Worm (Caenorhabditis elegans) whole organism, young adult: ENCODE measurements around the gene ipla-6.

ENCODE experiments used
- B0019.2 ChIP-seq: fragments of 200-800 bp; sonication (Bioruptor generic); conservative IDR thresholded peaks from 2 replicates; pipeline ENCODE4 v1.3.6; 2022; ENCODE audit warnings: missing genetic modification reagents, missing genetic modification characterization, missing compliant biosample characterization
- B0035.1 ChIP-seq: sonication (generic microtip); optimal IDR thresholded peaks from 2 replicates; lab custom pipeline; 2016; ENCODE audit warnings: missing genetic modification characterization, mild to moderate bottlenecking, missing compliant biosample characterization, missing genotype, missing genetic modification reagents
- F33H1.4 ChIP-seq: fragments of 200-800 bp; sonication (Bioruptor generic); IDR thresholded peaks from 2 replicates; pipeline ENCODE4 v1.3.6; 2022; ENCODE audit warnings: missing genetic modification reagents, missing genetic modification characterization, missing compliant biosample characterization
- F39B2.1 ChIP-seq: fragments of 200-800 bp; sonication (Bioruptor generic); IDR thresholded peaks from 2 replicates; pipeline ENCODE4 v1.3.6; 2022; ENCODE audit warnings: missing genetic modification reagents, missing genetic modification characterization, missing compliant biosample characterization
- F55B11.4 ChIP-seq: sonication (generic microtip); optimal IDR thresholded peaks from 2 replicates; lab custom pipeline; 2016; ENCODE audit warnings: missing compliant biosample characterization, missing genetic modification characterization, borderline replicate concordance; ENCODE audit not compliant: insufficient read depth
- F57A8.1 ChIP-seq: fragments of 200-800 bp; sonication (Bioruptor generic); optimal IDR thresholded peaks from 2 replicates; lab custom pipeline; 2018; ENCODE audit warnings: mild to moderate bottlenecking, missing genetic modification characterization, moderate library complexity, missing compliant biosample characterization
- F57C9.4 ChIP-seq: sonication (generic microtip); optimal IDR thresholded peaks from 2 replicates; lab custom pipeline; 2017; ENCODE audit warnings: mild to moderate bottlenecking, missing genetic modification characterization, missing compliant biosample characterization
- K12H6.12 ChIP-seq: fragments of 200-800 bp; sonication (Bioruptor generic); optimal IDR thresholded peaks from 2 replicates; lab custom pipeline; 2018; ENCODE audit warnings: mild to moderate bottlenecking, missing genetic modification characterization, missing compliant biosample characterization
- Y53F4B.3 ChIP-seq: fragments of 200-800 bp; sonication (Bioruptor generic); IDR thresholded peaks from 2 replicates; pipeline ENCODE4 v1.3.6; 2022; ENCODE audit warnings: missing genetic modification reagents, missing genetic modification characterization, missing compliant biosample characterization
- Y53G8AR.9 ChIP-seq: fragments of 200-800 bp; sonication (Bioruptor generic); conservative IDR thresholded peaks from 2 replicates; pipeline ENCODE4 v1.3.6; 2022; ENCODE audit warnings: missing genetic modification reagents, missing genetic modification characterization, missing compliant biosample characterization
- Y56A3A.18 ChIP-seq: fragments of 200-800 bp; sonication (Bioruptor generic); IDR thresholded peaks from 2 replicates; pipeline ENCODE4 v1.3.6; 2022; ENCODE audit warnings: missing genetic modification reagents, missing genetic modification characterization, missing compliant biosample characterization
- aptf-2 ChIP-seq: fragments of 200-800 bp; sonication (Bioruptor generic); conservative IDR thresholded peaks from 2 replicates; pipeline ENCODE4 v1.3.6; 2022; ENCODE audit warnings: missing genetic modification reagents, missing genetic modification characterization, missing compliant biosample characterization
- ceh-27 ChIP-seq: fragments of 200-800 bp; sonication (Bioruptor generic); optimal IDR thresholded peaks from 2 replicates; lab custom pipeline; 2018; ENCODE audit warnings: mild to moderate bottlenecking, missing genetic modification characterization, moderate library complexity, missing compliant biosample characterization
- ceh-91 ChIP-seq: fragments of 200-800 bp; sonication (Bioruptor generic); IDR thresholded peaks from 2 replicates; pipeline ENCODE4 v1.3.6; 2022; ENCODE audit warnings: missing genetic modification reagents, missing genetic modification characterization, missing compliant biosample characterization
- dpff-1 ChIP-seq: sonication (generic microtip); optimal IDR thresholded peaks from 2 replicates; lab custom pipeline; 2017; ENCODE audit warnings: mild to moderate bottlenecking, missing genetic modification characterization, missing compliant biosample characterization
- dpl-1 ChIP-seq: fragments of 150-350 bp; optimal IDR thresholded peaks from 2 replicates; lab custom pipeline; 2014; ENCODE audit warnings: missing biosample characterization, missing genetic modification reagents, missing genetic modification characterization
- lag-1 ChIP-seq: fragments of 200-800 bp; sonication (Bioruptor generic); IDR thresholded peaks from 2 replicates; pipeline ENCODE4 v1.3.6; 2022; ENCODE audit warnings: missing genetic modification reagents, missing genetic modification characterization, missing compliant biosample characterization
- lin-54 ChIP-seq: fragments of 200-800 bp; sonication (Bioruptor generic); optimal IDR thresholded peaks from 2 replicates; lab custom pipeline; 2018; ENCODE audit warnings: mild to moderate bottlenecking, missing genetic modification characterization, missing compliant biosample characterization
- madf-10 ChIP-seq: sonication (generic microtip); optimal IDR thresholded peaks from 2 replicates; lab custom pipeline; 2016; ENCODE audit warnings: mild to moderate bottlenecking, missing genetic modification characterization, missing compliant biosample characterization
- madf-6 ChIP-seq: fragments of 200-800 bp; sonication (Bioruptor generic); IDR thresholded peaks from 2 replicates; pipeline ENCODE4 v1.3.6; 2022; ENCODE audit warnings: missing genetic modification reagents, missing genetic modification characterization, missing compliant biosample characterization
- nhr-80 ChIP-seq: sonication (generic microtip); optimal IDR thresholded peaks from 2 replicates; lab custom pipeline; 2016; ENCODE audit warnings: missing genetic modification characterization, missing compliant biosample characterization
- rcor-1 ChIP-seq: fragments of 200-800 bp; sonication (Bioruptor generic); IDR thresholded peaks from 2 replicates; pipeline ENCODE4 v1.3.6; 2022; ENCODE audit warnings: missing genetic modification reagents, missing genetic modification characterization, missing compliant biosample characterization
- rec-8 ChIP-seq, 2 experiments: sonication (generic microtip); optimal IDR thresholded peaks; 2 replicates each; lab custom pipeline; 2016; ENCODE audit warnings: mild to moderate bottlenecking in 2 of 2, missing genetic modification characterization in 2 of 2, missing genetic modification reagents in 2 of 2, missing genotype in 2 of 2, missing biosample characterization in 1 of 2, missing compliant biosample characterization in 1 of 2, moderate library complexity in 1 of 2
- snpc-3.4 ChIP-seq: sonication (generic microtip); optimal IDR thresholded peaks from 2 replicates; lab custom pipeline; 2017; ENCODE audit warnings: missing genetic modification characterization, mild to moderate bottlenecking, missing compliant biosample characterization, antibody characterized with exemption, moderate library complexity, missing genotype, missing genetic modification reagents
- snpc-4 ChIP-seq, 5 experiments: fragments of 150-350 bp in 1 of 5; sonication (generic microtip) in 4 of 5; optimal IDR thresholded peaks; 2 replicates each; lab custom pipeline; 2014 to 2018; ENCODE audit warnings: missing genetic modification characterization in 5 of 5, missing biosample characterization in 3 of 5, antibody characterized with exemption in 2 of 5, mild to moderate bottlenecking in 2 of 5, missing compliant biosample characterization in 2 of 5, missing genotype in 2 of 5, moderate library complexity in 2 of 5, missing genetic modification reagents in 1 of 5
- tbp1 ChIP-seq: fragments of 200-800 bp; sonication (Bioruptor generic); optimal IDR thresholded peaks from 2 replicates; lab custom pipeline; 2018; ENCODE audit warnings: mild to moderate bottlenecking, missing genetic modification characterization, missing compliant biosample characterization
- unc-130 ChIP-seq: sonication (generic microtip); optimal IDR thresholded peaks from 2 replicates; lab custom pipeline; 2016; ENCODE audit warnings: missing genetic modification reagents, missing genetic modification characterization, missing compliant biosample characterization
- unc-62 ChIP-seq: fragments of 150-350 bp; optimal IDR thresholded peaks from 2 replicates; lab custom pipeline; 2014; ENCODE audit warnings: missing biosample characterization, missing genetic modification reagents, missing genetic modification characterization
- zfh-2 ChIP-seq: fragments of 200-800 bp; sonication (Bioruptor generic); conservative IDR thresholded peaks from 2 replicates; pipeline ENCODE4 v1.3.6; 2022; ENCODE audit warnings: missing genetic modification reagents, missing genetic modification characterization, missing compliant biosample characterization
- ztf-22 ChIP-seq: fragments of 200-800 bp; sonication (Bioruptor generic); optimal IDR thresholded peaks from 2 replicates; lab custom pipeline; 2018; ENCODE audit warnings: mild to moderate bottlenecking, missing genetic modification characterization, moderate library complexity, missing compliant biosample characterization

Gene ipla-6

DNA sequence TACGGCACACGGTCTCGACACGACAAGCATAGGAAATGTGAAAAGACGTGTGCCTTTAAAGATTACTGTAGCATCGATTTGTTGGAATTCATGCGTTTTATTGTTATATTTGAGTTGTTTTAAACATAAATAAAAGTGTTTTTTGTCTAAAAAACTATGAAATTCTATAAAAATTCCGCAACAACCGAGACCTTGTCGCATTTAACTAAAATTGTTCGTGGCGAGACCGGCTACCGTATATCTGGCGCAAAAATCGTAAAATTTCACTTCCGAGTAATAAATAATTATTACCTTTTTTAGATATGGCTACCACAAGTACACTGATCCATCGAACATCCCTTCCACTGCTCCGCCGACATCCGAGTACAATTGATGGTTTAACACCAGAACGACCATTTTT, at the start of gene ipla-6:
Gene ipla-6 (plus strand): TSS at position 301 of the 400 bp plus-strand sequence.
- no peak for TF ChIP-seq Y56A3A.18

DNA sequence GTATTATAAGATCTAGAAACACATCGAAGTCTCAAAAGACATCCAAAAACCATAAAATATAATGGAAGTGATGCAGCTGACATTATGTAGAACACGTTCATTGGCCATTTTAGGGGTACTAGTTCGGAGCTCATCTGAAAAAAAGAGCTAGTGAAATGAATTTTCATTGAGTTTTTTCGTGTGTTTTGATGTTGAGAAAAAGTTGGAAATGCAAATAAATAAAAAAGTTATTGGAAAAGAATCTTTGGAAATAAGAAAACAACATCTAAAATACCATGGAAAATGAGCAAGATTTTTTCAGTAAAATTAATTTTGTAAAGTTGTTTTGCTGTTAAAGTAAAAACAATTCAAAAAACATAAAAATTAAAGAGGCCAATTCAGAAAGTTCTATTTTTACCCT, 46.7 kb upstream of the ipla-6 start, which contains the start of gene srv-24:
Gene srv-24 (minus strand): TSS at position 101 of the 400 bp plus-strand sequence.
- TF ChIP-seq snpc-3.4 (tag; lab: Kevin White, UChicago) (no peak), snpc-4 (GFP tag; optimal IDR thresholded peaks at IDR 0.05; lab: Kevin White, UChicago) (no peak), snpc-4 (tag; optimal IDR thresholded peaks at IDR 0.05; lab: Kevin White, UChicago) (no peak), Y53F4B.3 (GFP tag; lab: Robert Waterston, UW) (no peak)

DNA sequence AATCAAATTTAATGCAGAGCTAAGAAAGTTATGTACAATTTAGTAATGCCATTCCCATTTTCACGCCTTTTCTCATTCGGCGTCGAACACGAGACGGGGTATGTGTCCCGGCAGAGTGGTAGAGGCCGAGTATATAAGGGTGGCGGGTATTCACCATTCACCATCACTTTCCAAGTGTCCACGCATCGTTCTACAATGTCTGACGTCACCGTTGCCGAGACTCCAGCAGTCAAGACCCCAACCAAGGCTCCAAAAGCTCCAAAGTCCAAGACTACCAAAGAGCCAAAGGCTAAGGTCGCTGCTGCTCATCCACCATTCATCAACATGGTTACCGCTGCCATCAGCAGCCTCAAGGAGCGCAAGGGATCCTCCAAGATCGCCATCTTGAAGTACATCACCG, 43.4 kb upstream of the ipla-6 start, which contains the start of gene hil-2:
Gene hil-2 (plus strand): TSS at position 160 of the 400 bp plus-strand sequence.
- no peak for TF ChIP-seq snpc-4 (GFP tag; optimal IDR thresholded peaks at IDR 0.05; lab: Kevin White, UChicago)
- peak in 2 of 4 experiments; percentile 59 to 60 for TF ChIP-seq snpc-4 (tag; optimal IDR thresholded peaks at IDR 0.05; lab: Kevin White, UChicago)
- no peak for TF ChIP-seq F57A8.1 (GFP tag; lab: Kevin White, UChicago)
- TF ChIP-seq F33H1.4 (GFP tag; lab: Robert Waterston, UW): no peak
- TF ChIP-seq F39B2.1 (GFP tag; lab: Robert Waterston, UW): peak; percentile 97

DNA sequence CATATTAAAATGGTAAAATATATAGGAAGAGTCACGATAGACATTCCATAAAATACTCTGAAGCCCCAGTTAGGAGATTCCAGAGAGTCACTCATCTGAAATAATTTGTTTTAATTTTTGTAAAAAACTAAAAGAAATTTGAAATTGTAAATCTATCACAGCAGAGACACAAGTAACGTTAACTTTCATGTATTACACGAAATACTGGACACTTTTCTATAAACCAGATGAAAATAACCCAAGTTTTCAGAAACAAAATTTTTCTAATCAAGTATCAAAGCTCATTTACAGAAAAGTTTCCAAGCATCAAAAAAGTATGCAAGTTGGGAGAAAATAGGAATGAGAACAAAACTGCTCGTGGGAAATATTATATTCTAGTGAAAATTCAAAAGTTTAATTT, 39.2 kb upstream of the ipla-6 start, which contains the start of gene srv-27:
Gene srv-27 (minus strand): TSS at position 101 of the 400 bp plus-strand sequence.
- TF ChIP-seq dpff-1: no peak
- TF ChIP-seq F57C9.4 (tag; lab: Kevin White, UChicago): no peak
- TF ChIP-seq B0019.2 (GFP tag; lab: Robert Waterston, UW): no peak
- TF ChIP-seq aptf-2 (GFP tag; lab: Robert Waterston, UW): no peak
- TF ChIP-seq B0035.1: no peak
- no peak for TF ChIP-seq rcor-1 (GFP tag; lab: Robert Waterston, UW)
- TF ChIP-seq lag-1 (GFP tag; lab: Robert Waterston, UW): no peak
- no peak for TF ChIP-seq ceh-91 (GFP tag; lab: Robert Waterston, UW)
- TF ChIP-seq F55B11.4 (tag; lab: Kevin White, UChicago): no peak
- TF ChIP-seq madf-10: no peak
- TF ChIP-seq dpl-1: no peak

DNA sequence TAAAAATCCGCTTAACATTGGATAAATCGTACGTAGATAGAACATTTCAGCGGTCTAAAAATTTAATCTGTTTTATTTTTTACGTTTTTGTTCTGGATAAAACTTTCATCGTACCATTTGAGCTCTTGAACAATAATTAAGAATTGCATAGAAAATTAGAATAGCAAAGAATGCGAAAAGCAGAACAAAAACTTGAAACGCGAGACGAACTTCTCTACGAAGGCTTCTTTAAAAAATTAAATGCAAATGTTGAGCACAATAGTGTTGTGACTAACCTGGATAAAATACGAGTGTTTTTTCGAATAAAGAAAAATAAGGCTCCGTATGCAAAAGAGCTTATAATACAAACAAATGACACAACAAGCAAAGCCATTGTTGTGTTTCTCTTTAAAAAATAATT, 37.9 kb upstream of the ipla-6 start:
- TF ChIP-seq ceh-27 (GFP tag; lab: Kevin White, UChicago): no peak
- no peak for TF ChIP-seq unc-62
- no peak for TF ChIP-seq rec-8 (tag; optimal IDR thresholded peaks at IDR 0.05; lab: Kevin White, UChicago)
- TF ChIP-seq Y53G8AR.9 (GFP tag; lab: Robert Waterston, UW): no peak
- no peak for TF ChIP-seq nhr-80
- no peak for TF ChIP-seq zfh-2
- TF ChIP-seq madf-6 (GFP tag; lab: Robert Waterston, UW): no peak
- no peak for TF ChIP-seq ztf-22
- TF ChIP-seq dpff-1: no peak
- TF ChIP-seq K12H6.12 (tag; lab: Kevin White, UChicago): no peak
- no peak for TF ChIP-seq ceh-91 (GFP tag; lab: Robert Waterston, UW)
- TF ChIP-seq tbp1 (GFP tag; lab: Kevin White, UChicago): no peak
- no peak for TF ChIP-seq lin-54 (GFP tag; lab: Kevin White, UChicago)
- TF ChIP-seq unc-130 (GFP tag; lab: Kevin White, UChicago): no peak
